Fruit fly (Drosophila melanogaster) whole organism, wandering third instar larva: ENCODE results near the gene Tm2.

ENCODE experiments used
- HLH106 ChIP-seq: fragments of 200-800 bp; optimal IDR thresholded peaks from 3 replicates; lab custom pipeline; 2019; ENCODE audit warnings: missing biosample characterization, mild to moderate bottlenecking, missing genetic modification characterization, moderate library complexity
- Vsx2 ChIP-seq: fragments of 200-300, 225-300 bp; sonication (Bioruptor generic); optimal IDR thresholded peaks from 2 replicates; lab custom pipeline; 2018; ENCODE audit warnings: missing biosample characterization, missing genetic modification characterization; ENCODE audit not compliant: partially characterized antibody
- br ChIP-seq: fragments of 200-800 bp; sonication (Bioruptor generic); optimal IDR thresholded peaks from 2 replicates; lab custom pipeline; 2016; ENCODE audit warnings: missing biosample characterization, missing genetic modification characterization
- brk ChIP-seq: fragments of 200-800 bp; sonication (Bioruptor generic); optimal IDR thresholded peaks from 2 replicates; lab custom pipeline; 2016; ENCODE audit warnings: missing biosample characterization, mild to moderate bottlenecking, missing genetic modification characterization
- dl ChIP-seq, 2 experiments: fragments of 175-275, 200-275 bp in 1 of 2; fragments of 200-275 bp in 1 of 2; sonication (Bioruptor generic); optimal IDR thresholded peaks; lab custom pipeline; 2018; ENCODE audit warnings: mild to moderate bottlenecking in 2 of 2, missing biosample characterization in 2 of 2, missing genetic modification characterization in 2 of 2, moderate library complexity in 2 of 2; ENCODE audit not compliant: partially characterized antibody in 2 of 2, insufficient read depth in 1 of 2
- foxo ChIP-seq, 2 experiments: fragments of 200-800 bp; sonication (Bioruptor generic); optimal IDR thresholded peaks; 2 replicates in 1 of 2; 3 replicates in 1 of 2; lab custom pipeline; 2016 to 2017; ENCODE audit warnings: missing biosample characterization in 2 of 2, missing genetic modification characterization in 2 of 2
- h ChIP-seq: fragments of 200-800 bp; sonication (Bioruptor generic); optimal IDR thresholded peaks from 3 replicates; lab custom pipeline; 2016; ENCODE audit warnings: missing biosample characterization, mild to moderate bottlenecking, missing genetic modification characterization
- lola ChIP-seq: fragments of >200 bp; optimal IDR thresholded peaks from 2 replicates; lab custom pipeline; 2017; ENCODE audit warnings: missing biosample characterization, missing genetic modification characterization

DNA sequence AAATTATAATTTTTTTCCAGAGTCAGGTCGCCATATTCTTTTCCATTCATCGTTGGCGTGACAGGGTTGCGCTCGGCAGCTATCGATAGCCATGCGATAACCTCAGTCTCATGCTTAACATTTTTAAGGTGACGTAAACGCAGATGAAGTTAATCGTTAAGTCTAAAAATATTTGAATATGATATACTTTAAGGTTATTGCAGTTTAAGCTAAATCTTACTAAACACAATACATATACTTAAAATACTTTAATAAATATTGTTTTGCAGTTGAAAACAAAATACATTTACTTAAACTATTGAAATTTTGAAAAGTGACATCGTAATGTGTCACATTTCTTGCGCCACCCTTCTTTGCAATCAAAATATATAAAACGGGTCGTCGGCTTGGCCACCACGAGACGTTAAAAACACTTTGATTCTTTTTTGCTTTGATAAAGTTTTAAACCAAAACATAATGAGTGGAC is 34.8 kb upstream of the Tm2 start, which contains the start of the genes Cp190 and CG4338:
- TF ChIP-seq HLH106 (tag; lab: Kevin White, UChicago) (peak; percentile 99), lola (GFP tag; lab: Kevin White, UChicago) (no peak), h (GFP tag; lab: Kevin White, UChicago) (peak; percentile 97), dl (GFP tag; optimal IDR thresholded peaks at IDR 0.05; lab: Kevin White, UChicago; ENCODE audit: insufficient read depth in 1 of 2, partially characterized antibody in 2 of 2) (no peak), brk (GFP tag; lab: Kevin White, UChicago) (no peak), Vsx2 (GFP tag; lab: Kevin White, UChicago) (no peak), foxo (GFP tag; optimal IDR thresholded peaks at IDR 0.05; lab: Kevin White, UChicago) (peak; percentile 64 to 98), br (peak; percentile 94)
